Worm (Caenorhabditis elegans) whole organism, L4/young adult: Measurements from ENCODE around the gene K08F4.3.

Experiments
- W03F9.2 ChIP-seq: fragments of 150-350 bp; optimal IDR thresholded peaks from 2 replicates; lab custom pipeline; 2014; ENCODE audit warnings: missing biosample characterization, missing genetic modification characterization
- him-1 ChIP-seq: sonication (generic microtip); optimal IDR thresholded peaks from 2 replicates; lab custom pipeline; 2016; ENCODE audit warnings: missing genotype, missing genetic modification reagents, missing genetic modification characterization, missing compliant biosample characterization

- TF ChIP-seq him-1 (tag; lab: Kevin White, UChicago): no peak
- TF ChIP-seq W03F9.2 (tag; lab: Kevin White, UChicago): no peak
These were observed 19.9 kb downstream of the K08F4.3 start, which contains the start of gene pigs-1 for ce11 chrIV:10148938-10149337.
